Worm (Caenorhabditis elegans): Measurements from ENCODE around the gene mab-9.

DNA sequence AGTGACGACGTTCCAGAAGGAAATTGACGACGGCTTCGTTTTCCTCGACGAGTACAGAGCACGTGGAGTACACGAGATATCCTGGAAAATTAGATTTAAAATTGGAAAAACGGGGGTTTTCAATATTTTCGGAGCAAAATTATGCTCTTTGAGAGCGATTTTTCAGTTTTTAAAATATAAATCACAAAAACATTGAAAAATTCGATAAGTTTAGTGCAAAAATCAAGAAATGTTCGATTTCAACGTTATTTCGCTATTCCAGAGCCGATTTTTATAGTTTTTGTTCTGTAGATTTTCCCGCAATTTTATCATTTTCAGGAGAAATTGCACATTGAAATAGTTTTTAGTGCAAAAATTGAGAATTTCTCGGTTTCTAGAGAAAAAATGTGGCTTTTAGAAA, 42.6 kb upstream of the mab-9 start, which contains the start of gene W07E6.5:
- TF ChIP-seq pqm-1 (tag; optimal IDR thresholded peaks at IDR 0.05) (no peak), rnt-1 (tag; optimal IDR thresholded peaks at IDR 0.05) (no peak)

Data from whole organism, late embryonic.